Fruit fly (Drosophila melanogaster): ENCODE results near the gene msl-1.

The msl-1 gene

dm6 chr2L:18681903-18682302 lies 6.7 kb downstream of the msl-1 start, which contains the start of gene tos (continued):
- TF ChIP-seq Ravus (GFP tag; IDR thresholded peaks at IDR 0.05) (no peak), CG14710 (tag; optimal IDR thresholded peaks at IDR 0.05) (peak; percentile 28), CG12391 (tag; optimal IDR thresholded peaks at IDR 0.05) (no peak), slbo (GFP tag; IDR thresholded peaks at IDR 0.05) (no peak), CG4730 (GFP tag; IDR thresholded peaks at IDR 0.05) (no peak), Dek (tag; optimal IDR thresholded peaks at IDR 0.05) (no peak), YL-1 (GFP tag; optimal IDR thresholded peaks at IDR 0.05) (peak; percentile 49), CG11695 (GFP tag; IDR thresholded peaks at IDR 0.05) (no peak), Vsx1 (GFP tag; optimal IDR thresholded peaks at IDR 0.05) (no peak), usp (GFP tag; optimal IDR thresholded peaks at IDR 0.05) (no peak), CG3847 (GFP tag; IDR thresholded peaks at IDR 0.05) (peak; percentile 61), Bdp1 (GFP tag; optimal IDR thresholded peaks at IDR 0.05) (peak; percentile 2), CG10462 (GFP tag; optimal IDR thresholded peaks at IDR 0.05) (no peak), hth (optimal IDR thresholded peaks at IDR 0.05) (no peak), pfk (GFP tag; optimal IDR thresholded peaks at IDR 0.05) (no peak), HmgD (GFP tag; optimal IDR thresholded peaks at IDR 0.05) (no peak), CG18599 (GFP tag; optimal IDR thresholded peaks at IDR 0.05) (no peak), CG12236 (GFP tag; optimal IDR thresholded peaks at IDR 0.05) (no peak), E2f2 (GFP tag; IDR thresholded peaks at IDR 0.05) (peak; percentile 93), Hand (GFP tag; optimal IDR thresholded peaks at IDR 0.05) (no peak), gt (GFP tag; IDR thresholded peaks at IDR 0.05) (no peak), CG17385 (GFP tag; optimal IDR thresholded peaks at IDR 0.05) (peak; percentile 57), CG6654 (GFP tag; optimal IDR thresholded peaks at IDR 0.05) (no peak), Dbx (GFP tag; IDR thresholded peaks at IDR 0.05) (no peak), CG14965 (GFP tag; optimal IDR thresholded peaks at IDR 0.05; ENCODE audit: borderline replicate concordance) (no peak), HLH54F (GFP tag; optimal IDR thresholded peaks at IDR 0.05) (no peak), h (optimal IDR thresholded peaks at IDR 0.05) (no peak), Mrtf (GFP tag; IDR thresholded peaks at IDR 0.05) (no peak), CG9876 (GFP tag; optimal IDR thresholded peaks at IDR 0.05) (no peak), repo (GFP tag; optimal IDR thresholded peaks at IDR 0.05) (no peak), CG6765 (GFP tag; optimal IDR thresholded peaks at IDR 0.05) (no peak), her (GFP tag; optimal IDR thresholded peaks at IDR 0.05) (no peak), knrl (GFP tag; IDR thresholded peaks at IDR 0.05; ENCODE audit: partially characterized antibody) (no peak), tup (GFP tag; optimal IDR thresholded peaks at IDR 0.05) (no peak), CG10959 (GFP tag; IDR thresholded peaks at IDR 0.05) (no peak), CG14860 (GFP tag; IDR thresholded peaks at IDR 0.05; ENCODE audit: partially characterized antibody) (no peak), CG8388 (GFP tag; optimal IDR thresholded peaks at IDR 0.05) (no peak), sob (GFP tag; IDR thresholded peaks at IDR 0.05) (peak; percentile 42), Atf6 (GFP tag; IDR thresholded peaks at IDR 0.05) (no peak), CG32532 (GFP tag; IDR thresholded peaks at IDR 0.05) (no peak), CG13287 (GFP tag; IDR thresholded peaks at IDR 0.05; ENCODE audit: partially characterized antibody) (peak; percentile 52), CG2116 (GFP tag; optimal IDR thresholded peaks at IDR 0.05) (peak; percentile 40), Rfx (GFP tag; IDR thresholded peaks at IDR 0.05) (0 out of 2 replicates have a peak, but pooled peaks have one; percentile 29), ac (GFP tag; optimal IDR thresholded peaks at IDR 0.05) (no peak), Six4 (GFP tag; optimal IDR thresholded peaks at IDR 0.05) (no peak), Stat92E (GFP tag; optimal IDR thresholded peaks at IDR 0.05) (no peak), CG16863 (GFP tag; optimal IDR thresholded peaks at IDR 0.05) (no peak), bsh (GFP tag; optimal IDR thresholded peaks at IDR 0.05) (no peak), CG4404 (GFP tag; IDR thresholded peaks at IDR 0.05) (no peak), pzg (GFP tag; optimal IDR thresholded peaks at IDR 0.05) (peak; percentile 78), cg (GFP tag; optimal IDR thresholded peaks at IDR 0.05) (no peak), CG30403 (GFP tag; optimal IDR thresholded peaks at IDR 0.05) (no peak)
